Worm (Caenorhabditis elegans) whole organism, L1 larva: ENCODE data around the gene lron-4.

Experiments
- C04F5.9 ChIP-seq: sonication (generic microtip); optimal IDR thresholded peaks from 2 replicates; lab custom pipeline; 2016; ENCODE audit warnings: missing genetic modification characterization, missing compliant biosample characterization
- C16A3.4 ChIP-seq: fragments of 150-350 bp; optimal IDR thresholded peaks from 2 replicates; lab custom pipeline; 2014; ENCODE audit warnings: missing biosample characterization, missing genetic modification characterization
- C34B4.2 ChIP-seq: sonication (generic microtip); optimal IDR thresholded peaks from 2 replicates; lab custom pipeline; 2017; ENCODE audit warnings: mild to moderate bottlenecking, missing genetic modification characterization, missing compliant biosample characterization
- aha-1 ChIP-seq: fragments of 150-350 bp; optimal IDR thresholded peaks from 2 replicates; lab custom pipeline; 2014; ENCODE audit warnings: missing biosample characterization, missing genetic modification characterization
- ama-1 ChIP-seq: fragments of 150-350 bp; optimal IDR thresholded peaks from 2 replicates; lab custom pipeline; 2014
- blmp-1 ChIP-seq: fragments of 150-350 bp; optimal IDR thresholded peaks from 2 replicates; lab custom pipeline; 2014; ENCODE audit warnings: missing biosample characterization, missing genetic modification characterization
- ceh-63 ChIP-seq: fragments of 200-800 bp; sonication (Bioruptor generic); optimal IDR thresholded peaks from 2 replicates; lab custom pipeline; 2018; ENCODE audit warnings: mild to moderate bottlenecking, missing genetic modification characterization, missing compliant biosample characterization
- ceh-82 ChIP-seq, 3 experiments: fragments of 150-350 bp in 1 of 3; sonication (generic microtip) in 2 of 3; optimal IDR thresholded peaks; 2 replicates each; lab custom pipeline; 2014 to 2017; ENCODE audit warnings: missing biosample characterization in 3 of 3, missing genetic modification characterization in 3 of 3
- dpl-1 ChIP-seq, 3 experiments: fragments of 150-350 bp in 2 of 3; sonication (generic microtip) in 1 of 3; optimal IDR thresholded peaks; 2 replicates each; lab custom pipeline; 2014 to 2017; ENCODE audit warnings: missing biosample characterization in 3 of 3, missing genetic modification characterization in 3 of 3, missing genetic modification reagents in 3 of 3
- efl-1 ChIP-seq, 4 experiments: fragments of 150-350 bp; optimal IDR thresholded peaks in 3 of 4; peaks in 1 of 4; 1 replicate in 1 of 4; 2 replicates in 3 of 4; lab custom pipeline; 2014; ENCODE audit warnings: missing biosample characterization in 2 of 4, missing genetic modification characterization in 2 of 4, missing genetic modification reagents in 2 of 4
- egl-13 ChIP-seq: sonication (generic microtip); optimal IDR thresholded peaks from 2 replicates; lab custom pipeline; 2016; ENCODE audit warnings: missing genotype, missing genetic modification reagents, missing genetic modification characterization, missing compliant biosample characterization
- elt-3 ChIP-seq, 6 experiments: fragments of 150-350 bp in 1 of 6; sonication (generic microtip); optimal IDR thresholded peaks; 2 replicates each; lab custom pipeline; 2017 to 2018; ENCODE audit warnings: missing biosample characterization in 6 of 6, missing genetic modification characterization in 6 of 6, inconsistent platforms in 1 of 6
- fkh-8 ChIP-seq: sonication (generic microtip); optimal IDR thresholded peaks from 2 replicates; lab custom pipeline; 2016; ENCODE audit warnings: mild to moderate bottlenecking, missing genetic modification characterization, missing compliant biosample characterization
- fos-1 ChIP-seq: fragments of 150-350 bp; optimal IDR thresholded peaks from 2 replicates; lab custom pipeline; 2014; ENCODE audit warnings: missing biosample characterization, missing genetic modification characterization
- hlh-17 ChIP-seq: fragments of 200-800 bp; sonication (Bioruptor generic); optimal IDR thresholded peaks from 2 replicates; lab custom pipeline; 2018; ENCODE audit warnings: missing genetic modification characterization, mild to moderate bottlenecking, missing compliant biosample characterization, moderate library complexity, borderline replicate concordance
- hlh-4 ChIP-seq: sonication (generic microtip); optimal IDR thresholded peaks from 2 replicates; lab custom pipeline; 2016; ENCODE audit warnings: mild to moderate bottlenecking, missing genetic modification characterization, missing compliant biosample characterization
- hpl-2 ChIP-seq: fragments of 150-350 bp; optimal IDR thresholded peaks from 2 replicates; lab custom pipeline; 2014; ENCODE audit warnings: missing biosample characterization, missing genetic modification reagents, missing genetic modification characterization
- irx-1 ChIP-seq: sonication (generic microtip); optimal IDR thresholded peaks from 2 replicates; lab custom pipeline; 2016; ENCODE audit warnings: missing genetic modification characterization, missing compliant biosample characterization
- isw-1 ChIP-seq: fragments of 200-800 bp; sonication (Bioruptor generic); IDR thresholded peaks from 2 replicates; pipeline ENCODE4 v1.3.6; 2022; ENCODE audit warnings: missing genetic modification characterization, missing compliant biosample characterization
- jun-1 ChIP-seq: fragments of 150-350 bp; optimal IDR thresholded peaks from 2 replicates; lab custom pipeline; 2014; ENCODE audit warnings: missing biosample characterization, missing genetic modification reagents, missing genetic modification characterization
- lin-14 ChIP-seq: fragments of 200-800 bp; sonication (Bioruptor generic); optimal IDR thresholded peaks from 2 replicates; lab custom pipeline; 2018; ENCODE audit warnings: mild to moderate bottlenecking, missing genetic modification characterization, moderate library complexity, missing compliant biosample characterization
- lin-35 ChIP-seq, 2 experiments: fragments of 150-350 bp; optimal IDR thresholded peaks; 2 replicates each; lab custom pipeline; 2014; ENCODE audit warnings: missing biosample characterization in 2 of 2, missing genetic modification characterization in 2 of 2, missing genetic modification reagents in 2 of 2
- lsy-2 ChIP-seq, 2 experiments: fragments of 150-350 bp; optimal IDR thresholded peaks; 2 replicates each; lab custom pipeline; 2014; ENCODE audit warnings: missing biosample characterization in 2 of 2, missing genetic modification characterization in 2 of 2
- mdl-1 ChIP-seq, 2 experiments: fragments of 150-350 bp; optimal IDR thresholded peaks; 2 replicates each; lab custom pipeline; 2014 to 2017; ENCODE audit warnings: missing biosample characterization in 2 of 2, missing genetic modification characterization in 2 of 2, inconsistent platforms in 1 of 2
- mep-1 ChIP-seq: fragments of 150-350 bp; optimal IDR thresholded peaks from 2 replicates; lab custom pipeline; 2014; ENCODE audit warnings: missing biosample characterization, missing genetic modification characterization
- nhr-12 ChIP-seq: sonication (generic microtip); optimal IDR thresholded peaks from 2 replicates; lab custom pipeline; 2017; ENCODE audit warnings: missing biosample characterization, missing genetic modification characterization
- nhr-19 ChIP-seq: fragments of 200-800 bp; sonication (Bioruptor generic); conservative IDR thresholded peaks from 2 replicates; pipeline ENCODE4 v1.3.6; 2022; ENCODE audit warnings: missing genetic modification characterization, missing compliant biosample characterization
- nhr-20 ChIP-seq: sonication (generic microtip); optimal IDR thresholded peaks from 2 replicates; lab custom pipeline; 2016; ENCODE audit warnings: mild to moderate bottlenecking, missing genetic modification characterization, missing compliant biosample characterization
- nhr-47 ChIP-seq: sonication (generic microtip); optimal IDR thresholded peaks from 2 replicates; lab custom pipeline; 2016; ENCODE audit warnings: mild to moderate bottlenecking, missing genetic modification characterization, moderate library complexity, missing compliant biosample characterization
- nhr-71 ChIP-seq: sonication (generic microtip); optimal IDR thresholded peaks from 2 replicates; lab custom pipeline; 2016; ENCODE audit warnings: mild to moderate bottlenecking, missing genetic modification characterization, moderate library complexity, missing compliant biosample characterization
- nhr-84 ChIP-seq: sonication (generic microtip); optimal IDR thresholded peaks from 2 replicates; lab custom pipeline; 2017; ENCODE audit warnings: missing biosample characterization, missing genetic modification characterization
- nhr-85 ChIP-seq: sonication (generic microtip); peaks from one replicate; lab custom pipeline; 2016; ENCODE audit warnings: missing genetic modification characterization, inconsistent platforms, missing compliant biosample characterization
- pag-3 ChIP-seq: sonication (generic microtip); optimal IDR thresholded peaks from 2 replicates; lab custom pipeline; 2017; ENCODE audit warnings: missing genetic modification characterization, mild to moderate bottlenecking, missing compliant biosample characterization, antibody characterized with exemption, borderline replicate concordance; ENCODE audit not compliant: insufficient read depth
- pax-3 ChIP-seq: fragments of 200-800 bp; sonication (Bioruptor generic); optimal IDR thresholded peaks from 2 replicates; lab custom pipeline; 2018; ENCODE audit warnings: mild to moderate bottlenecking, missing genetic modification characterization, moderate library complexity, missing compliant biosample characterization
- pqm-1 ChIP-seq: sonication (generic microtip); optimal IDR thresholded peaks from 3 replicates; lab custom pipeline; 2017; ENCODE audit warnings: missing biosample characterization, missing genetic modification characterization
- rnt-1 ChIP-seq: sonication (generic microtip); optimal IDR thresholded peaks from 2 replicates; lab custom pipeline; 2016; ENCODE audit warnings: mild to moderate bottlenecking, missing genetic modification characterization, moderate library complexity, missing compliant biosample characterization
- snu-23 ChIP-seq: sonication (generic microtip); optimal IDR thresholded peaks from 2 replicates; lab custom pipeline; 2016; ENCODE audit warnings: missing genetic modification characterization, missing compliant biosample characterization
- sox-4 ChIP-seq: sonication (generic microtip); optimal IDR thresholded peaks from 2 replicates; lab custom pipeline; 2016; ENCODE audit warnings: missing genetic modification characterization, missing compliant biosample characterization
- sup-37 ChIP-seq: fragments of 200-800 bp; sonication (Bioruptor generic); optimal IDR thresholded peaks from 2 replicates; lab custom pipeline; 2018; ENCODE audit warnings: mild to moderate bottlenecking, missing genetic modification characterization, missing compliant biosample characterization
- swsn-7 ChIP-seq: sonication (generic microtip); optimal IDR thresholded peaks from 2 replicates; lab custom pipeline; 2016; ENCODE audit warnings: missing genetic modification characterization, missing compliant biosample characterization
- tbx-2 ChIP-seq: sonication (generic microtip); optimal IDR thresholded peaks from 2 replicates; lab custom pipeline; 2016; ENCODE audit warnings: missing genetic modification characterization, missing compliant biosample characterization
- unc-130 ChIP-seq: fragments of 150-350 bp; optimal IDR thresholded peaks from 2 replicates; lab custom pipeline; 2017; ENCODE audit warnings: missing biosample characterization, missing genetic modification characterization, inconsistent platforms
- xbp-1 ChIP-seq: sonication (generic microtip); optimal IDR thresholded peaks from 2 replicates; lab custom pipeline; 2016; ENCODE audit warnings: missing genetic modification characterization, missing compliant biosample characterization
- zag-1 ChIP-seq: fragments of 150-350 bp; optimal IDR thresholded peaks from 2 replicates; lab custom pipeline; 2014; ENCODE audit warnings: missing biosample characterization, missing genetic modification characterization
- zip-4 ChIP-seq: fragments of 200-800 bp; sonication (Bioruptor generic); optimal IDR thresholded peaks from 2 replicates; lab custom pipeline; 2018; ENCODE audit warnings: mild to moderate bottlenecking, missing genetic modification characterization, moderate library complexity, missing compliant biosample characterization
- ztf-11 ChIP-seq, 2 experiments: sonication (generic microtip); optimal IDR thresholded peaks; 2 replicates each; lab custom pipeline; 2016 to 2017; ENCODE audit warnings: missing genetic modification characterization in 2 of 2, missing biosample characterization in 1 of 2, missing compliant biosample characterization in 1 of 2
- ztf-4 ChIP-seq: fragments of 150-350 bp; optimal IDR thresholded peaks from 2 replicates; lab custom pipeline; 2014; ENCODE audit warnings: missing biosample characterization, missing genetic modification characterization

Gene lron-4

ce11 chrII:8104998-8105397 lies 7.0 kb downstream of the lron-4 start, which contains the start of gene sfxn-5:
Gene sfxn-5, minus strand, starts transcription at chrII:8105052.
- TF ChIP-seq zip-4 (GFP tag; lab: Kevin White, UChicago): no peak
- TF ChIP-seq snu-23 (GFP tag; lab: Kevin White, UChicago): peak; percentile 59
- TF ChIP-seq nhr-71 (tag; lab: Kevin White, UChicago): peak; percentile 68
- TF ChIP-seq mdl-1 (tag; optimal IDR thresholded peaks at IDR 0.05; lab: Kevin White, UChicago): peak in 1 of 2 experiments; percentile 1
- no peak for TF ChIP-seq sup-37 (GFP tag; lab: Kevin White, UChicago)
- peak; percentile 23 for TF ChIP-seq unc-130 (tag; lab: Kevin White, UChicago)
- peak; percentile 20 for TF ChIP-seq nhr-20 (tag; lab: Kevin White, UChicago)
- no peak for TF ChIP-seq ama-1 (lab: Kevin White, UChicago)
- no peak for TF ChIP-seq ztf-11 (tag; optimal IDR thresholded peaks at IDR 0.05; lab: Kevin White, UChicago)
- TF ChIP-seq irx-1 (tag; lab: Kevin White, UChicago): no peak
- TF ChIP-seq jun-1: no peak
- TF ChIP-seq mep-1: peak; percentile 73
- peak; percentile 12 for TF ChIP-seq nhr-19 (GFP tag; lab: Robert Waterston, UW)
- peak; percentile 54 for TF ChIP-seq nhr-85 (tag; lab: Kevin White, UChicago)
- no peak for TF ChIP-seq C34B4.2
- peak; percentile 34 for TF ChIP-seq pag-3
- no peak for TF ChIP-seq hpl-2 (GFP tag; lab: Kevin White, UChicago)
- TF ChIP-seq zag-1 (tag; lab: Kevin White, UChicago): no peak
- TF ChIP-seq hlh-17 (GFP tag; lab: Kevin White, UChicago): no peak
- TF ChIP-seq blmp-1: peak; percentile 90
- no peak for TF ChIP-seq ceh-63
- no peak for TF ChIP-seq ztf-4
- TF ChIP-seq ceh-82 (tag; optimal IDR thresholded peaks at IDR 0.05; lab: Kevin White, UChicago): no peak
- no peak for TF ChIP-seq isw-1 (GFP tag; lab: Robert Waterston, UW)
- no peak for TF ChIP-seq tbx-2 (tag; lab: Kevin White, UChicago)
- no peak for TF ChIP-seq nhr-12
- TF ChIP-seq lin-14 (GFP tag; lab: Kevin White, UChicago): peak; percentile 82
- TF ChIP-seq xbp-1 (tag; lab: Kevin White, UChicago): no peak
- no peak for TF ChIP-seq nhr-47 (tag; lab: Kevin White, UChicago)
- peak in 1 of 2 experiments; percentile 33 for TF ChIP-seq lin-35 (GFP tag; optimal IDR thresholded peaks at IDR 0.05; lab: Kevin White, UChicago)
- TF ChIP-seq rnt-1 (tag; lab: Kevin White, UChicago): peak; percentile 45
- no peak for TF ChIP-seq fkh-8 (tag; lab: Kevin White, UChicago)
- peak in 1 of 2 experiments; percentile 25 for TF ChIP-seq efl-1 (optimal IDR thresholded peaks at IDR 0.05; lab: Kevin White, UChicago)
- peak in 1 of 2 experiments; percentile 1 for TF ChIP-seq efl-1 (GFP tag; optimal IDR thresholded peaks at IDR 0.05 in 1 of 2; lab: Kevin White, UChicago)
- peak; percentile 2 to 63 for TF ChIP-seq lsy-2 (tag; optimal IDR thresholded peaks at IDR 0.05; lab: Kevin White, UChicago)
- no peak for TF ChIP-seq hlh-4 (tag; lab: Kevin White, UChicago)
- no peak for TF ChIP-seq elt-3 (tag; optimal IDR thresholded peaks at IDR 0.05; lab: Kevin White, UChicago)
- no peak for TF ChIP-seq pqm-1 (tag; lab: Kevin White, UChicago)
- peak; percentile 11 for TF ChIP-seq fos-1 (tag; lab: Kevin White, UChicago)
- TF ChIP-seq nhr-84 (tag; lab: Kevin White, UChicago): no peak
- no peak for TF ChIP-seq sox-4
- TF ChIP-seq aha-1: no peak
- TF ChIP-seq dpl-1 (GFP tag; optimal IDR thresholded peaks at IDR 0.05; lab: Kevin White, UChicago): peak in 2 of 3 experiments; percentile 5 to 32
- TF ChIP-seq pax-3 (tag; lab: Kevin White, UChicago): no peak
- no peak for TF ChIP-seq swsn-7 (tag; lab: Kevin White, UChicago)
- no peak for TF ChIP-seq C16A3.4
- TF ChIP-seq C04F5.9 (tag; lab: Kevin White, UChicago): no peak
- TF ChIP-seq egl-13 (tag; lab: Kevin White, UChicago): no peak
